Fruit fly (Drosophila melanogaster) whole organism, embryonic: ENCODE measurements around the gene ATPsynB.

Experiments
- Antp ChIP-seq: fragments of 200-800 bp; sonication (Bioruptor generic); optimal IDR thresholded peaks from 3 replicates; lab custom pipeline; 2016; ENCODE audit warnings: missing biosample characterization, missing genetic modification characterization
- CG10147 ChIP-seq: fragments of 200-800 bp; sonication (Bioruptor generic); optimal IDR thresholded peaks from 2 replicates; lab custom pipeline; 2019; ENCODE audit warnings: missing biosample characterization, mild to moderate bottlenecking, missing genetic modification characterization, moderate library complexity
- CG10209 ChIP-seq: fragments of 200-800 bp; sonication (Bioruptor generic); optimal IDR thresholded peaks from 3 replicates; lab custom pipeline; 2017; ENCODE audit warnings: missing biosample characterization, mild to moderate bottlenecking, missing genetic modification characterization, missing genetic modification reagents
- CG11085 ChIP-seq: fragments of 200-800 bp; sonication (Bioruptor generic); IDR thresholded peaks from 2 replicates; pipeline ENCODE4 v1.3.6; 2022; ENCODE audit warnings: missing biosample characterization, missing genetic modification characterization
- CG12744 ChIP-seq: fragments of 200-800 bp; sonication (Bioruptor generic); optimal IDR thresholded peaks from 2 replicates; lab custom pipeline; 2016; ENCODE audit warnings: missing biosample characterization, missing genetic modification characterization
- CG13123 ChIP-seq: fragments of 200-800 bp; sonication (Bioruptor generic); optimal IDR thresholded peaks from 2 replicates; lab custom pipeline; 2016; ENCODE audit warnings: missing biosample characterization, missing genetic modification characterization
- CG13287 ChIP-seq: fragments of 200-800 bp; sonication (Bioruptor generic); IDR thresholded peaks from 2 replicates; pipeline ENCODE4 v1.3.6; 2022; ENCODE audit warnings: missing biosample characterization, missing genetic modification characterization; ENCODE audit not compliant: partially characterized antibody
- CG13775 ChIP-seq: fragments of 200-800 bp; sonication (Bioruptor generic); optimal IDR thresholded peaks from 3 replicates; lab custom pipeline; 2017; ENCODE audit warnings: missing biosample characterization, mild to moderate bottlenecking, missing genetic modification characterization
- CG14014 ChIP-seq: fragments of 200-800 bp; sonication (Bioruptor generic); IDR thresholded peaks from 2 replicates; pipeline ENCODE4 v1.3.6; 2022; ENCODE audit warnings: missing biosample characterization, missing genetic modification characterization
- CG15479 ChIP-seq: fragments of 200-800 bp; sonication (Bioruptor generic); optimal IDR thresholded peaks from 3 replicates; lab custom pipeline; 2019; ENCODE audit warnings: missing biosample characterization, mild to moderate bottlenecking, missing genetic modification characterization, moderate library complexity
- CG15514 ChIP-seq: fragments of 200-800 bp; sonication (Bioruptor generic); optimal IDR thresholded peaks from 3 replicates; lab custom pipeline; 2017; ENCODE audit warnings: missing biosample characterization, missing genetic modification characterization, mild to moderate bottlenecking, moderate library complexity, missing genetic modification reagents
- CG16813 ChIP-seq: fragments of 200-800 bp; sonication (Bioruptor generic); IDR thresholded peaks from 3 replicates; pipeline ENCODE4 v1.3.6; 2022; ENCODE audit warnings: missing biosample characterization, missing genetic modification characterization; ENCODE audit not compliant: partially characterized antibody
- CG16815 ChIP-seq: fragments of 200-800 bp; sonication (Bioruptor generic); optimal IDR thresholded peaks from 3 replicates; lab custom pipeline; 2017; ENCODE audit warnings: missing biosample characterization, mild to moderate bottlenecking, missing genetic modification characterization
- CG2889 ChIP-seq: fragments of 200-800 bp; sonication (Bioruptor generic); IDR thresholded peaks from 3 replicates; pipeline ENCODE4 v1.3.6; 2022; ENCODE audit warnings: missing biosample characterization, missing genetic modification characterization
- CG30020 ChIP-seq: fragments of 200-800 bp; optimal IDR thresholded peaks from 2 replicates; lab custom pipeline; 2019; ENCODE audit warnings: missing biosample characterization, mild to moderate bottlenecking, missing genetic modification characterization, moderate library complexity
- CG31388 ChIP-seq: fragments of 200-800 bp; sonication (Bioruptor generic); optimal IDR thresholded peaks from 2 replicates; lab custom pipeline; 2016; ENCODE audit warnings: missing biosample characterization, missing genetic modification characterization
- CG33557 ChIP-seq: fragments of 200-800 bp; sonication (Bioruptor generic); optimal IDR thresholded peaks from 2 replicates; lab custom pipeline; 2019; ENCODE audit warnings: missing biosample characterization, mild to moderate bottlenecking, missing genetic modification characterization, moderate library complexity
- CG4730 ChIP-seq: fragments of 200-800 bp; sonication (Bioruptor generic); IDR thresholded peaks from 2 replicates; pipeline ENCODE4 v1.3.6; 2022; ENCODE audit warnings: missing biosample characterization, missing genetic modification characterization
- CG4854 ChIP-seq: fragments of 200-800 bp; sonication (Bioruptor generic); optimal IDR thresholded peaks from 2 replicates; lab custom pipeline; 2016; ENCODE audit warnings: missing biosample characterization, missing genetic modification characterization, inconsistent platforms
- CG6175 ChIP-seq: fragments of 200-800 bp; sonication (Bioruptor generic); IDR thresholded peaks from 3 replicates; pipeline ENCODE4 v1.3.6; 2022; ENCODE audit warnings: missing biosample characterization, missing genetic modification characterization
- CG7556 ChIP-seq: fragments of 200-800 bp; sonication (Bioruptor generic); optimal IDR thresholded peaks from 2 replicates; lab custom pipeline; 2017; ENCODE audit warnings: missing biosample characterization, mild to moderate bottlenecking, missing genetic modification characterization
- Dip3 ChIP-seq: fragments of 200-800 bp; sonication (Bioruptor generic); optimal IDR thresholded peaks from 3 replicates; lab custom pipeline; 2016; ENCODE audit warnings: missing biosample characterization, missing genetic modification characterization
- Drgx ChIP-seq: fragments of 200-800 bp; sonication (Bioruptor generic); IDR thresholded peaks from 2 replicates; pipeline ENCODE4 v1.3.6; 2022; ENCODE audit warnings: missing biosample characterization, missing genetic modification characterization
- Kr ChIP-seq: fragments of 200-800 bp; sonication (Bioruptor generic); optimal IDR thresholded peaks from 2 replicates; lab custom pipeline; 2017; ENCODE audit warnings: missing biosample characterization, mild to moderate bottlenecking, missing genetic modification characterization
- NfI ChIP-seq: fragments of 200-800 bp; sonication (Bioruptor generic); optimal IDR thresholded peaks from 3 replicates; lab custom pipeline; 2018; ENCODE audit warnings: missing biosample characterization, mild to moderate bottlenecking, missing genetic modification characterization, moderate library complexity
- Oaz ChIP-seq: fragments of 200-800 bp; sonication (Bioruptor generic); IDR thresholded peaks from 2 replicates; pipeline ENCODE4 v1.3.6; 2022; ENCODE audit warnings: missing biosample characterization, missing genetic modification characterization
- Sox100B ChIP-seq: fragments of 200-800 bp; sonication (Bioruptor generic); optimal IDR thresholded peaks from 3 replicates; lab custom pipeline; 2018; ENCODE audit warnings: missing biosample characterization, mild to moderate bottlenecking, missing genetic modification characterization
- Trl ChIP-seq, 3 experiments: fragments of >200 bp in 2 of 3; fragments of 200-800 bp in 1 of 3; sonication (Bioruptor generic) in 1 of 3; optimal IDR thresholded peaks; 2 replicates in 1 of 3; 3 replicates in 2 of 3; lab custom pipeline; 2016 to 2017; ENCODE audit warnings: missing biosample characterization in 1 of 3, missing genetic modification characterization in 1 of 3
- Vsx1 ChIP-seq: fragments of 200-800 bp; sonication (Bioruptor generic); optimal IDR thresholded peaks from 2 replicates; lab custom pipeline; 2017; ENCODE audit warnings: missing biosample characterization, mild to moderate bottlenecking, missing genetic modification characterization, missing genetic modification reagents
- chinmo ChIP-seq: fragments of 200-800 bp; sonication (Bioruptor generic); IDR thresholded peaks from 4 replicates; pipeline ENCODE4 v1.3.6; 2022; ENCODE audit warnings: missing biosample characterization, missing genetic modification characterization; ENCODE audit not compliant: partially characterized antibody
- chn ChIP-seq: fragments of 200-800 bp; sonication (Bioruptor generic); optimal IDR thresholded peaks from 2 replicates; lab custom pipeline; 2016; ENCODE audit warnings: missing biosample characterization, missing genetic modification characterization
- cwo ChIP-seq: fragments of 200-800 bp; sonication (Bioruptor generic); optimal IDR thresholded peaks from 3 replicates; lab custom pipeline; 2017; ENCODE audit warnings: missing biosample characterization, missing genetic modification characterization, mild to moderate bottlenecking, moderate library complexity, missing genetic modification reagents
- disco-r ChIP-seq: fragments of 200-800 bp; sonication (Bioruptor generic); optimal IDR thresholded peaks from 2 replicates; lab custom pipeline; 2016; ENCODE audit warnings: missing biosample characterization, missing genetic modification characterization
- ems ChIP-seq: fragments of 200-800 bp; sonication (Bioruptor generic); optimal IDR thresholded peaks from 3 replicates; lab custom pipeline; 2016; ENCODE audit warnings: missing biosample characterization, missing genetic modification characterization
- exex ChIP-seq: fragments of 200-800 bp; sonication (Bioruptor generic); optimal IDR thresholded peaks from 4 replicates; lab custom pipeline; 2018; ENCODE audit warnings: missing biosample characterization, mild to moderate bottlenecking, missing genetic modification characterization, moderate library complexity
- gt ChIP-seq: fragments of 200-800 bp; sonication (Bioruptor generic); IDR thresholded peaks from 2 replicates; pipeline ENCODE4 v1.3.6; 2022; ENCODE audit warnings: missing biosample characterization, missing genetic modification characterization
- ham ChIP-seq: fragments of 200-800 bp; sonication (Bioruptor generic); IDR thresholded peaks from 2 replicates; pipeline ENCODE4 v1.3.6; 2022; ENCODE audit warnings: missing biosample characterization, missing genetic modification characterization
- hbn ChIP-seq: fragments of 200-800 bp; sonication (Bioruptor generic); IDR thresholded peaks from 2 replicates; pipeline ENCODE4 v1.3.6; 2022; ENCODE audit warnings: missing biosample characterization, missing genetic modification characterization; ENCODE audit not compliant: partially characterized antibody
- ind ChIP-seq: fragments of 200-800 bp; sonication (Bioruptor generic); optimal IDR thresholded peaks from 3 replicates; lab custom pipeline; 2016; ENCODE audit warnings: missing biosample characterization, missing genetic modification characterization
- kni ChIP-seq: fragments of 200-800 bp; sonication (Bioruptor generic); optimal IDR thresholded peaks from 3 replicates; lab custom pipeline; 2017; ENCODE audit warnings: mild to moderate bottlenecking, missing biosample characterization, missing genetic modification reagents, missing genetic modification characterization
- lola ChIP-seq, 3 experiments: fragments of >200 bp in 2 of 3; fragments of 200-800 bp in 1 of 3; sonication (Bioruptor generic) in 1 of 3; optimal IDR thresholded peaks; 2 replicates each; lab custom pipeline; 2017 to 2019; ENCODE audit warnings: missing biosample characterization in 3 of 3, missing genetic modification characterization in 3 of 3, mild to moderate bottlenecking in 1 of 3, moderate library complexity in 1 of 3
- mam ChIP-seq: fragments of 200-800 bp; sonication (Bioruptor generic); optimal IDR thresholded peaks from 3 replicates; lab custom pipeline; 2016; ENCODE audit warnings: missing biosample characterization, missing genetic modification characterization
- nerfin-1 ChIP-seq: fragments of 200-800 bp; sonication (Bioruptor generic); optimal IDR thresholded peaks from 3 replicates; lab custom pipeline; 2019; ENCODE audit warnings: missing biosample characterization, mild to moderate bottlenecking, missing genetic modification characterization, moderate library complexity
- org-1 ChIP-seq: fragments of 200-800 bp; sonication (Bioruptor generic); optimal IDR thresholded peaks from 2 replicates; lab custom pipeline; 2017; ENCODE audit warnings: missing biosample characterization, missing genetic modification characterization
- pnt ChIP-seq: fragments of 200-800 bp; sonication (Bioruptor generic); optimal IDR thresholded peaks from 3 replicates; lab custom pipeline; 2016; ENCODE audit warnings: missing biosample characterization, missing genetic modification characterization
- sens-2 ChIP-seq: fragments of 200-800 bp; sonication (Bioruptor generic); IDR thresholded peaks from 2 replicates; pipeline ENCODE4 v1.3.6; 2022; ENCODE audit warnings: missing biosample characterization, missing genetic modification characterization
- shn ChIP-seq: fragments of 200-800 bp; sonication (Bioruptor generic); optimal IDR thresholded peaks from 3 replicates; lab custom pipeline; 2016; ENCODE audit warnings: missing biosample characterization, missing genetic modification characterization
- sr ChIP-seq: fragments of 200-800 bp; sonication (Bioruptor generic); IDR thresholded peaks from 3 replicates; pipeline ENCODE4 v1.3.6; 2022; ENCODE audit warnings: missing biosample characterization, missing genetic modification characterization
- sug ChIP-seq: fragments of 200-800 bp; optimal IDR thresholded peaks from 2 replicates; lab custom pipeline; 2019; ENCODE audit warnings: missing biosample characterization, mild to moderate bottlenecking, missing genetic modification characterization, moderate library complexity
- yki ChIP-seq: fragments of >200 bp; optimal IDR thresholded peaks from 3 replicates; lab custom pipeline; 2018

ATPsynB gene

dm6 chr3L:9760151-9760749 lies 30.5 kb downstream of the ATPsynB start, which contains the start of gene CG42268 (continued):
- no peak for TF ChIP-seq Dip3 (GFP tag; lab: Kevin White, UChicago)
- TF ChIP-seq CG30020, result no peak
- TF ChIP-seq CG2889, result no peak
- TF ChIP-seq ham, result no peak
- no peak for TF ChIP-seq ems (GFP tag; lab: Kevin White, UChicago)
- no peak for TF ChIP-seq CG31388 (GFP tag; lab: Kevin White, UChicago)
- no peak for TF ChIP-seq CG4854
- TF ChIP-seq org-1 (GFP tag; lab: Kevin White, UChicago), result no peak
- no peak for TF ChIP-seq Oaz (GFP tag; lab: Robert Waterston, UW)
- TF ChIP-seq CG16815, result no peak
- TF ChIP-seq CG6175 (GFP tag; lab: Robert Waterston, UW), result no peak
- no peak for TF ChIP-seq hbn (GFP tag; lab: Robert Waterston, UW)
- TF ChIP-seq CG10147, result peak; percentile 32
- TF ChIP-seq shn (GFP tag; lab: Kevin White, UChicago), result no peak
- peak; percentile 74; the same call in 1 of the 4 replicates for TF ChIP-seq chinmo
- peak; percentile 50 for TF ChIP-seq cwo
- TF ChIP-seq CG15479 (GFP tag; lab: Kevin White, UChicago), result no peak
- TF ChIP-seq exex (tag; lab: Kevin White, UChicago), result peak; percentile 84
- no peak for TF ChIP-seq sr (GFP tag; lab: Robert Waterston, UW)
- TF ChIP-seq ind (GFP tag; lab: Kevin White, UChicago), result no peak
- no peak for TF ChIP-seq disco-r (GFP tag; lab: Kevin White, UChicago)
- TF ChIP-seq Vsx1 (GFP tag; lab: Kevin White, UChicago), result no peak
- TF ChIP-seq Trl (optimal IDR thresholded peaks at IDR 0.05; lab: Kevin White, UChicago), result peak in 1 of 2 experiments; percentile 42
- no peak for TF ChIP-seq Trl (GFP tag; optimal IDR thresholded peaks at IDR 0.05; lab: Kevin White, UChicago)
- no peak for TF ChIP-seq CG13775 (GFP tag; lab: Kevin White, UChicago)
- TF ChIP-seq CG12744, result no peak
- TF ChIP-seq CG10209 (GFP tag; lab: Kevin White, UChicago), result no peak
- no peak for TF ChIP-seq Antp (GFP tag; lab: Kevin White, UChicago)
- TF ChIP-seq CG33557 (GFP tag; lab: Kevin White, UChicago), result no peak
- no peak for TF ChIP-seq CG16813 (GFP tag; lab: Robert Waterston, UW)
- no peak for TF ChIP-seq mam (GFP tag; lab: Kevin White, UChicago)
- no peak for TF ChIP-seq lola (GFP tag; optimal IDR thresholded peaks at IDR 0.05; lab: Kevin White, UChicago)
- no peak for TF ChIP-seq kni (GFP tag; lab: Kevin White, UChicago)
- no peak for TF ChIP-seq NfI
- TF ChIP-seq CG14014 (GFP tag; lab: Robert Waterston, UW), result no peak
- no peak for TF ChIP-seq yki (lab: Kevin White, UChicago)
- no peak for TF ChIP-seq Sox100B (GFP tag; lab: Kevin White, UChicago)
- no peak for TF ChIP-seq CG11085
- no peak for TF ChIP-seq CG7556 (GFP tag; lab: Kevin White, UChicago)
- TF ChIP-seq CG13123, result no peak
- TF ChIP-seq nerfin-1 (tag; lab: Kevin White, UChicago), result no peak
- TF ChIP-seq sens-2, result no peak
- TF ChIP-seq sug (tag; lab: Kevin White, UChicago), result peak; percentile 26
- no peak for TF ChIP-seq gt (GFP tag; lab: Robert Waterston, UW)
- TF ChIP-seq pnt, result no peak
- no peak for TF ChIP-seq Drgx
- no peak for TF ChIP-seq CG4730 (GFP tag; lab: Robert Waterston, UW)
- TF ChIP-seq Kr (GFP tag; lab: Kevin White, UChicago), result no peak
- peak; percentile 18; the same call in 1 of the 2 replicates for TF ChIP-seq CG13287
- TF ChIP-seq chn (GFP tag; lab: Kevin White, UChicago), result no peak
- peak; percentile 10 for TF ChIP-seq CG15514 (GFP tag; lab: Kevin White, UChicago)
